Worm (Caenorhabditis elegans) whole organism, L4/young adult: ENCODE results near the gene mbl-1.

Source experiments
- W03F9.2 ChIP-seq: fragments of 150-350 bp; optimal IDR thresholded peaks from 2 replicates; lab custom pipeline; 2014; ENCODE audit warnings: missing biosample characterization, missing genetic modification characterization
- him-1 ChIP-seq: sonication (generic microtip); optimal IDR thresholded peaks from 2 replicates; lab custom pipeline; 2016; ENCODE audit warnings: missing genotype, missing genetic modification reagents, missing genetic modification characterization, missing compliant biosample characterization

- TF ChIP-seq W03F9.2 (no peak), him-1 (no peak)
These were observed 40.7 kb downstream of the mbl-1 start for ce11 chrX:17019098-17019497.
